Fruit fly (Drosophila melanogaster) whole organism: ENCODE results near the gene tinc.

Experiments used
- CG8478 ChIP-seq: fragments of >200 bp; optimal IDR thresholded peaks from 2 replicates; lab custom pipeline; 2018; ENCODE audit warnings: inconsistent platforms
- pan ChIP-seq: fragments of >200 bp; optimal IDR thresholded peaks from 2 replicates; lab custom pipeline; 2017
- psq ChIP-seq: fragments of >200 bp; optimal IDR thresholded peaks from 2 replicates; lab custom pipeline; 2017
- usp ChIP-seq: fragments of >200 bp; optimal IDR thresholded peaks from 2 replicates; lab custom pipeline; 2017; ENCODE audit warnings: missing biosample characterization, missing genetic modification characterization, mixed read lengths

- no peak for TF ChIP-seq CG8478 (lab: Kevin White, UChicago)
- no peak for TF ChIP-seq usp (GFP tag; lab: Kevin White, UChicago)
- no peak for TF ChIP-seq psq
- no peak for TF ChIP-seq pan (lab: Kevin White, UChicago)
Observed at dm6 chr3R:17828653-17829052, 17.3 kb downstream of the tinc start.
